Worm (Caenorhabditis elegans) whole organism, midembryonic: ENCODE results near the gene fbxa-189.

Experiments
- T22C8.4 ChIP-seq: fragments of 200-800 bp; sonication (Bioruptor generic); IDR thresholded peaks from 2 replicates; pipeline ENCODE4 v1.3.6; 2022; ENCODE audit warnings: missing genetic modification characterization, missing compliant biosample characterization
- cog-1 ChIP-seq: sonication (generic microtip); optimal IDR thresholded peaks from 2 replicates; lab custom pipeline; 2016; ENCODE audit warnings: missing genetic modification characterization, missing compliant biosample characterization
- flt-1 ChIP-seq: fragments of 200-800 bp; sonication (Bioruptor generic); IDR thresholded peaks from 2 replicates; pipeline ENCODE4 v1.3.6; 2022; ENCODE audit warnings: missing genetic modification characterization, missing compliant biosample characterization
- klf-2 ChIP-seq: fragments of 200-800 bp; sonication (Bioruptor generic); conservative IDR thresholded peaks from 2 replicates; pipeline ENCODE4 v1.3.6; 2022; ENCODE audit warnings: missing genetic modification reagents, missing genetic modification characterization, missing compliant biosample characterization
- med-1 ChIP-seq: sonication (generic microtip); optimal IDR thresholded peaks from 2 replicates; lab custom pipeline; 2017; ENCODE audit warnings: missing genetic modification characterization, mild to moderate bottlenecking, missing compliant biosample characterization, antibody characterized with exemption, missing genetic modification reagents; ENCODE audit not compliant: insufficient read depth
- ref-1 ChIP-seq: fragments of 200-800 bp; sonication (Bioruptor generic); conservative IDR thresholded peaks from 2 replicates; pipeline ENCODE4 v1.3.6; 2022; ENCODE audit warnings: missing genetic modification reagents, missing genetic modification characterization, missing compliant biosample characterization
- tab-1 ChIP-seq: fragments of 200-800 bp; sonication (Bioruptor generic); IDR thresholded peaks from 2 replicates; pipeline ENCODE4 v1.3.6; 2022; ENCODE audit warnings: missing genetic modification characterization, missing compliant biosample characterization
- ztf-23 ChIP-seq: fragments of 200-800 bp; sonication (Bioruptor generic); IDR thresholded peaks from 2 replicates; pipeline ENCODE4 v1.3.6; 2022; ENCODE audit warnings: missing genetic modification reagents, missing genetic modification characterization, missing compliant biosample characterization
- ztf-29 ChIP-seq: fragments of 200-800 bp; sonication (Bioruptor generic); IDR thresholded peaks from 2 replicates; pipeline ENCODE4 v1.3.6; 2022; ENCODE audit warnings: missing genetic modification reagents, missing genetic modification characterization, missing compliant biosample characterization

fbxa-189 gene

ce11 chrV:17344876-17345275 is at the start of gene fbxa-189, which contains the start of gene fbxa-188:
fbxa-189 (plus strand) TSS chrV:17345214.
fbxa-188 (minus strand) TSS chrV:17344926.
- no peak for TF ChIP-seq cog-1
- TF ChIP-seq ztf-23 (GFP tag; lab: Robert Waterston, UW): no peak
- no peak for TF ChIP-seq klf-2 (GFP tag; lab: Robert Waterston, UW)
- TF ChIP-seq ztf-29: no peak
- no peak for TF ChIP-seq med-1 (GFP tag; lab: Kevin White, UChicago)
- no peak for TF ChIP-seq T22C8.4
- no peak for TF ChIP-seq ref-1 (GFP tag; lab: Robert Waterston, UW)

- no peak for TF ChIP-seq klf-2 (GFP tag; lab: Robert Waterston, UW)
- TF ChIP-seq flt-1: no peak
Observed at ce11 chrV:17296443-17296842, 48.6 kb upstream of the fbxa-189 start.

ce11 chrV:17298657-17299056 is 46.4 kb upstream of the fbxa-189 start:
- TF ChIP-seq med-1 (GFP tag; lab: Kevin White, UChicago): no peak
- no peak for TF ChIP-seq T22C8.4
- TF ChIP-seq klf-2 (GFP tag; lab: Robert Waterston, UW): no peak
- TF ChIP-seq ztf-29: no peak
- TF ChIP-seq ref-1 (GFP tag; lab: Robert Waterston, UW): no peak
- no peak for TF ChIP-seq tab-1 (GFP tag; lab: Robert Waterston, UW)
- TF ChIP-seq cog-1: no peak
- TF ChIP-seq ztf-23 (GFP tag; lab: Robert Waterston, UW): no peak
- no peak for TF ChIP-seq flt-1

- TF ChIP-seq med-1 (GFP tag; lab: Kevin White, UChicago) (no peak), T22C8.4 (no peak), klf-2 (GFP tag; lab: Robert Waterston, UW) (no peak), ztf-23 (GFP tag; lab: Robert Waterston, UW) (no peak), tab-1 (GFP tag; lab: Robert Waterston, UW) (no peak)
Observed at ce11 chrV:17301375-17301774, 43.6 kb upstream of the fbxa-189 start, which contains the start of gene K10G4.5. K10G4.5 (minus strand) TSS chrV:17301475.

- TF ChIP-seq flt-1 (no peak), med-1 (GFP tag; lab: Kevin White, UChicago) (no peak), cog-1 (no peak), ref-1 (GFP tag; lab: Robert Waterston, UW) (no peak), klf-2 (GFP tag; lab: Robert Waterston, UW) (no peak)
Observed at ce11 chrV:17302754-17303153, 42.3 kb upstream of the fbxa-189 start, which contains the start of gene sri-70. sri-70 (plus strand) TSS chrV:17303054.

- TF ChIP-seq klf-2 (GFP tag; lab: Robert Waterston, UW) (no peak), tab-1 (GFP tag; lab: Robert Waterston, UW) (no peak), ztf-23 (GFP tag; lab: Robert Waterston, UW) (no peak), cog-1 (no peak), med-1 (GFP tag; lab: Kevin White, UChicago) (no peak), ref-1 (GFP tag; lab: Robert Waterston, UW) (no peak), T22C8.4 (no peak)
Observed at ce11 chrV:17303392-17303791, 41.6 kb upstream of the fbxa-189 start.

- TF ChIP-seq ref-1 (GFP tag; lab: Robert Waterston, UW): no peak
- TF ChIP-seq T22C8.4: no peak
- TF ChIP-seq ztf-29: no peak
- TF ChIP-seq ztf-23 (GFP tag; lab: Robert Waterston, UW): no peak
- no peak for TF ChIP-seq tab-1 (GFP tag; lab: Robert Waterston, UW)
- no peak for TF ChIP-seq klf-2 (GFP tag; lab: Robert Waterston, UW)
- no peak for TF ChIP-seq flt-1
- no peak for TF ChIP-seq cog-1
- no peak for TF ChIP-seq med-1 (GFP tag; lab: Kevin White, UChicago)
Observed at ce11 chrV:17307926-17308325, 37.1 kb upstream of the fbxa-189 start.

- TF ChIP-seq klf-2 (GFP tag; lab: Robert Waterston, UW): no peak
- TF ChIP-seq ztf-23 (GFP tag; lab: Robert Waterston, UW): no peak
- no peak for TF ChIP-seq ztf-29
- no peak for TF ChIP-seq cog-1
Observed at ce11 chrV:17312386-17312785, 32.6 kb upstream of the fbxa-189 start, which contains the start of gene Y61B8B.3. Y61B8B.3 (minus strand) TSS chrV:17312486.

- TF ChIP-seq flt-1 (no peak), ztf-23 (GFP tag; lab: Robert Waterston, UW) (no peak), tab-1 (GFP tag; lab: Robert Waterston, UW) (no peak), ref-1 (GFP tag; lab: Robert Waterston, UW) (no peak), T22C8.4 (no peak), ztf-29 (no peak), cog-1 (no peak)
Observed at ce11 chrV:17315063-17315462, 30.0 kb upstream of the fbxa-189 start, which contains the start of gene F31E9.6. F31E9.6 (minus strand) TSS chrV:17315153.

ce11 chrV:17317297-17317696 is 27.7 kb upstream of the fbxa-189 start:
- TF ChIP-seq flt-1: no peak
- no peak for TF ChIP-seq ztf-29
- TF ChIP-seq klf-2 (GFP tag; lab: Robert Waterston, UW): no peak
- no peak for TF ChIP-seq ref-1 (GFP tag; lab: Robert Waterston, UW)
- no peak for TF ChIP-seq T22C8.4
- TF ChIP-seq tab-1 (GFP tag; lab: Robert Waterston, UW): no peak
- TF ChIP-seq ztf-23 (GFP tag; lab: Robert Waterston, UW): no peak
- TF ChIP-seq cog-1: no peak
- TF ChIP-seq med-1 (GFP tag; lab: Kevin White, UChicago): no peak

ce11 chrV:17317786-17318185 is 27.2 kb upstream of the fbxa-189 start, which contains the start of gene srz-58:
srz-58 (plus strand) TSS chrV:17318147.
- TF ChIP-seq ztf-23 (GFP tag; lab: Robert Waterston, UW): no peak
- 0 out of 2 replicates have a peak, but pooled peaks have one; percentile 39 for TF ChIP-seq flt-1
- no peak for TF ChIP-seq T22C8.4
- TF ChIP-seq med-1 (GFP tag; lab: Kevin White, UChicago): no peak
- 0 out of 2 replicates have a peak, but pooled peaks have one; percentile 9 for TF ChIP-seq tab-1 (GFP tag; lab: Robert Waterston, UW)
- 0 out of 2 replicates have a peak, but pooled peaks have one; percentile 15 for TF ChIP-seq klf-2 (GFP tag; lab: Robert Waterston, UW)
